Fruit fly (Drosophila melanogaster) whole organism, adult: ENCODE data around the gene sstn.

Experiments used
- CG11617 ChIP-seq: fragments of 200-800 bp; sonication (Bioruptor generic); optimal IDR thresholded peaks from 2 replicates; lab custom pipeline; 2017; ENCODE audit warnings: mild to moderate bottlenecking, missing biosample characterization, missing genetic modification reagents, missing genetic modification characterization
- CG12768 ChIP-seq: fragments of 200-800 bp; sonication (Bioruptor generic); optimal IDR thresholded peaks from 2 replicates; lab custom pipeline; 2017; ENCODE audit warnings: missing biosample characterization, missing genetic modification characterization, mild to moderate bottlenecking, moderate library complexity, missing genetic modification reagents
- CG14711 ChIP-seq: fragments of 200-800 bp; sonication (Bioruptor generic); optimal IDR thresholded peaks from 2 replicates; lab custom pipeline; 2018; ENCODE audit warnings: missing biosample characterization, mild to moderate bottlenecking, missing genetic modification characterization, moderate library complexity
- CG1620 ChIP-seq: fragments of 200-800 bp; sonication (Bioruptor generic); optimal IDR thresholded peaks from 2 replicates; lab custom pipeline; 2016; ENCODE audit warnings: missing biosample characterization, missing genetic modification characterization
- CG33017 ChIP-seq: fragments of 200-800 bp; sonication (Bioruptor generic); optimal IDR thresholded peaks from 2 replicates; lab custom pipeline; 2018; ENCODE audit warnings: missing biosample characterization, mild to moderate bottlenecking, missing genetic modification characterization, moderate library complexity
- CG5204 ChIP-seq: fragments of 200-800 bp; sonication (Bioruptor generic); optimal IDR thresholded peaks from 2 replicates; lab custom pipeline; 2016; ENCODE audit warnings: missing biosample characterization, missing genetic modification characterization
- CG7045 ChIP-seq: fragments of 200-800 bp; sonication (Bioruptor generic); optimal IDR thresholded peaks from 2 replicates; lab custom pipeline; 2017; ENCODE audit warnings: missing biosample characterization, mild to moderate bottlenecking, missing genetic modification characterization
- CG7101 ChIP-seq: fragments of 200-800 bp; sonication (Bioruptor generic); optimal IDR thresholded peaks from 2 replicates; lab custom pipeline; 2018; ENCODE audit warnings: missing biosample characterization, mild to moderate bottlenecking, missing genetic modification characterization, moderate library complexity
- Clk ChIP-seq: fragments of 200-800 bp; sonication (Bioruptor generic); optimal IDR thresholded peaks from 2 replicates; lab custom pipeline; 2017; ENCODE audit warnings: missing biosample characterization, missing genetic modification characterization
- Crg-1 ChIP-seq: fragments of 200-800 bp; sonication (Bioruptor generic); optimal IDR thresholded peaks from 2 replicates; lab custom pipeline; 2016; ENCODE audit warnings: missing biosample characterization, missing genetic modification characterization
- Hr96 ChIP-seq: fragments of 200-800 bp; sonication (Bioruptor generic); optimal IDR thresholded peaks from 2 replicates; lab custom pipeline; 2016; ENCODE audit warnings: missing biosample characterization, missing genetic modification characterization
- Mnt ChIP-seq: fragments of 200-800 bp; sonication (Bioruptor generic); optimal IDR thresholded peaks from 2 replicates; lab custom pipeline; 2016; ENCODE audit warnings: missing biosample characterization, mild to moderate bottlenecking, missing genetic modification characterization
- bab1 ChIP-seq: fragments of 200-800 bp; sonication (Bioruptor generic); optimal IDR thresholded peaks from 3 replicates; lab custom pipeline; 2019; ENCODE audit warnings: missing biosample characterization, mild to moderate bottlenecking, missing genetic modification characterization, moderate library complexity
- cic ChIP-seq: fragments of 200-800 bp; sonication (Bioruptor generic); optimal IDR thresholded peaks from 2 replicates; lab custom pipeline; 2017; ENCODE audit warnings: missing biosample characterization, mild to moderate bottlenecking, missing genetic modification characterization, moderate library complexity
- cnc ChIP-seq, 2 experiments: fragments of >200 bp; optimal IDR thresholded peaks; 2 replicates each; lab custom pipeline; 2017
- kay ChIP-seq: fragments of 200-800 bp; sonication (Bioruptor generic); peaks from one replicate; lab custom pipeline; 2016; ENCODE audit warnings: missing biosample characterization, missing genetic modification characterization, borderline replicate concordance
- ovo ChIP-seq: fragments of 200-800 bp; sonication (Bioruptor generic); optimal IDR thresholded peaks from 2 replicates; lab custom pipeline; 2016; ENCODE audit warnings: missing biosample characterization, missing genetic modification characterization
- pad ChIP-seq: fragments of 200-800 bp; sonication (Bioruptor generic); optimal IDR thresholded peaks from 3 replicates; lab custom pipeline; 2017; ENCODE audit warnings: missing biosample characterization, missing genetic modification characterization, mild to moderate bottlenecking, moderate library complexity, missing genetic modification reagents
- tj ChIP-seq: fragments of 200-800 bp; sonication (Bioruptor generic); optimal IDR thresholded peaks from 3 replicates; lab custom pipeline; 2017; ENCODE audit warnings: missing biosample characterization, mild to moderate bottlenecking, missing genetic modification characterization, moderate library complexity
- toe ChIP-seq: fragments of 200-800 bp; sonication (Bioruptor generic); optimal IDR thresholded peaks from 2 replicates; lab custom pipeline; 2016; ENCODE audit warnings: missing biosample characterization, missing genetic modification characterization

The sstn gene

dm6 chr3L:15100983-15101382, 6.5 kb upstream of the sstn start:
- TF ChIP-seq cnc (optimal IDR thresholded peaks at IDR 0.05; lab: Kevin White, UChicago) (no peak), tj (GFP tag; lab: Kevin White, UChicago) (peak; percentile 93)

- TF ChIP-seq CG33017 (tag; lab: Kevin White, UChicago) (no peak), CG7101 (no peak), tj (GFP tag; lab: Kevin White, UChicago) (no peak)
Measured at dm6 chr3L:15099541-15099940, 5.0 kb upstream of the sstn start.

- TF ChIP-seq bab1 (GFP tag; lab: Kevin White, UChicago) (peak; percentile 36), ovo (GFP tag; lab: Kevin White, UChicago) (peak; percentile 6), Crg-1 (peak; percentile 31), tj (GFP tag; lab: Kevin White, UChicago) (peak; percentile 76), CG12768 (GFP tag; lab: Kevin White, UChicago) (peak; percentile 80), toe (no peak), CG1620 (GFP tag; lab: Kevin White, UChicago) (no peak), CG11617 (peak; percentile 73), kay (GFP tag; lab: Kevin White, UChicago) (peak; percentile 56), cnc (optimal IDR thresholded peaks at IDR 0.05; lab: Kevin White, UChicago) (no peak), CG7045 (peak; percentile 59), pad (peak; percentile 66), cic (GFP tag; lab: Kevin White, UChicago) (no peak), Mnt (GFP tag; lab: Kevin White, UChicago) (peak; percentile 57), CG7101 (peak; percentile 91), CG5204 (GFP tag; lab: Kevin White, UChicago) (no peak), CG14711 (peak; percentile 76), Clk (GFP tag; lab: Kevin White, UChicago) (peak; percentile 50), Hr96 (no peak), CG33017 (tag; lab: Kevin White, UChicago) (peak; percentile 92)
Measured at dm6 chr3L:15098659-15099512, 4.4 kb upstream of the sstn start.

- no peak for TF ChIP-seq CG33017 (tag; lab: Kevin White, UChicago)
- no peak for TF ChIP-seq Clk (GFP tag; lab: Kevin White, UChicago)
- TF ChIP-seq CG12768 (GFP tag; lab: Kevin White, UChicago): peak; percentile 16
- TF ChIP-seq cnc (optimal IDR thresholded peaks at IDR 0.05; lab: Kevin White, UChicago): no peak
- no peak for TF ChIP-seq CG14711
- peak; percentile 51 for TF ChIP-seq bab1 (GFP tag; lab: Kevin White, UChicago)
- TF ChIP-seq CG7101: peak; percentile 34
- TF ChIP-seq ovo (GFP tag; lab: Kevin White, UChicago): no peak
- no peak for TF ChIP-seq CG1620 (GFP tag; lab: Kevin White, UChicago)
- no peak for TF ChIP-seq CG5204 (GFP tag; lab: Kevin White, UChicago)
- peak; percentile 61 for TF ChIP-seq Mnt (GFP tag; lab: Kevin White, UChicago)
- TF ChIP-seq Crg-1: no peak
- peak; percentile 95 for TF ChIP-seq kay (GFP tag; lab: Kevin White, UChicago)
- no peak for TF ChIP-seq CG11617
- no peak for TF ChIP-seq pad
- TF ChIP-seq Hr96: no peak
- TF ChIP-seq CG7045: no peak
- no peak for TF ChIP-seq tj (GFP tag; lab: Kevin White, UChicago)
- no peak for TF ChIP-seq toe
- TF ChIP-seq cic (GFP tag; lab: Kevin White, UChicago): no peak
Measured at dm6 chr3L:15097878-15098520, 3.5 kb upstream of the sstn start, which contains the start of gene Ctps. Gene Ctps (plus strand): TSS chr3L:15097914.

- no peak for TF ChIP-seq Mnt (GFP tag; lab: Kevin White, UChicago)
- no peak for TF ChIP-seq CG11617
- no peak for TF ChIP-seq CG7045
- TF ChIP-seq ovo (GFP tag; lab: Kevin White, UChicago): peak; percentile 65
- no peak for TF ChIP-seq CG33017 (tag; lab: Kevin White, UChicago)
- TF ChIP-seq toe: no peak
- TF ChIP-seq pad: no peak
- TF ChIP-seq tj (GFP tag; lab: Kevin White, UChicago): no peak
- TF ChIP-seq CG1620 (GFP tag; lab: Kevin White, UChicago): no peak
- TF ChIP-seq Clk (GFP tag; lab: Kevin White, UChicago): no peak
- TF ChIP-seq kay (GFP tag; lab: Kevin White, UChicago): peak; percentile 44
- no peak for TF ChIP-seq Hr96
- peak; percentile 8 for TF ChIP-seq CG12768 (GFP tag; lab: Kevin White, UChicago)
- peak; percentile 29 for TF ChIP-seq bab1 (GFP tag; lab: Kevin White, UChicago)
- TF ChIP-seq CG5204 (GFP tag; lab: Kevin White, UChicago): no peak
- TF ChIP-seq CG14711: no peak
- TF ChIP-seq cic (GFP tag; lab: Kevin White, UChicago): no peak
- TF ChIP-seq CG7101: no peak
- TF ChIP-seq Crg-1: no peak
Measured at dm6 chr3L:15093929-15094588, 460 bp downstream of the sstn start.
